Worm (Caenorhabditis elegans) whole organism, mixed stage, embryonic: ENCODE results near the gene srv-2.

ENCODE experiments used
- snpc-4 ChIP-seq: fragments of 150-350 bp; optimal IDR thresholded peaks from 2 replicates; lab custom pipeline; 2014; ENCODE audit warnings: missing biosample characterization, missing genetic modification characterization
- unc-39 ChIP-seq: fragments of 150-350 bp; optimal IDR thresholded peaks from 2 replicates; lab custom pipeline; 2014; ENCODE audit warnings: missing biosample characterization, missing genetic modification characterization

DNA sequence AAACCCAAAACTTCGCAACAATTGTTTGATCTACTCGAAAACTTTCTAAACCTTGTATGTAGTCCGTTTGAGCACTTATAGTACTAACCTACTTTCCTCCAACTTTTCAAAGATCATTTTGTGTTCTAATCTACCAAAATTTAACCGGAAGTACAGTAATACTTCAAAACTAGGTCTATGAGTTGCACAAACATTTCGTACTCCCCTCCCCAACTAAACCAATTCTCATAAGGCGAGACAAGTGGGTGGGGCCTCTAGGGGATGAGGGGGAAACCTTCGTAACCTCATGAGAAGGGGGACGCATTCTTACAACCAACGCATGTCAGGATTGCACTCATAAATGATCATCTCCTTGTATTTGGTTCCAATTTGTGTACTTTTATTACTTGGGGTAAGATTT, 19.9 kb upstream of the srv-2 start, which contains the start of gene cutl-9:
- TF ChIP-seq snpc-4 (tag; lab: Kevin White, UChicago) (no peak), unc-39 (no peak)
